Fruit fly (Drosophila melanogaster) whole organism, embryonic: Measurements from ENCODE around the gene Ing5.

Experiments
- BtbVII ChIP-seq: fragments of 200-800 bp; sonication (Bioruptor generic); optimal IDR thresholded peaks from 3 replicates; lab custom pipeline; 2017; ENCODE audit warnings: missing biosample characterization, mild to moderate bottlenecking, missing genetic modification characterization
- CG10543 ChIP-seq: fragments of 200-800 bp; sonication (Bioruptor generic); optimal IDR thresholded peaks from 3 replicates; lab custom pipeline; 2017; ENCODE audit warnings: missing biosample characterization, mild to moderate bottlenecking, missing genetic modification characterization, moderate library complexity
- CG11085 ChIP-seq: fragments of 200-800 bp; sonication (Bioruptor generic); IDR thresholded peaks from 2 replicates; pipeline ENCODE4 v1.3.6; 2022; ENCODE audit warnings: missing biosample characterization, missing genetic modification characterization
- CG12744 ChIP-seq: fragments of 200-800 bp; sonication (Bioruptor generic); optimal IDR thresholded peaks from 2 replicates; lab custom pipeline; 2016; ENCODE audit warnings: missing biosample characterization, missing genetic modification characterization
- CG13624 ChIP-seq: fragments of 200-800 bp; sonication (Bioruptor generic); optimal IDR thresholded peaks from 2 replicates; lab custom pipeline; 2016; ENCODE audit warnings: missing biosample characterization, missing genetic modification characterization
- CG1529 ChIP-seq: fragments of 200-800 bp; sonication (Bioruptor generic); optimal IDR thresholded peaks from 3 replicates; lab custom pipeline; 2018; ENCODE audit warnings: missing biosample characterization, missing genetic modification characterization
- CG15514 ChIP-seq: fragments of 200-800 bp; sonication (Bioruptor generic); optimal IDR thresholded peaks from 3 replicates; lab custom pipeline; 2017; ENCODE audit warnings: missing biosample characterization, missing genetic modification characterization, mild to moderate bottlenecking, moderate library complexity, missing genetic modification reagents
- CG1603 ChIP-seq: fragments of 200-800 bp; sonication (Bioruptor generic); optimal IDR thresholded peaks from 2 replicates; lab custom pipeline; 2019; ENCODE audit warnings: missing biosample characterization, mild to moderate bottlenecking, missing genetic modification characterization, moderate library complexity
- CG16813 ChIP-seq: fragments of 200-800 bp; sonication (Bioruptor generic); IDR thresholded peaks from 3 replicates; pipeline ENCODE4 v1.3.6; 2022; ENCODE audit warnings: missing biosample characterization, missing genetic modification characterization; ENCODE audit not compliant: partially characterized antibody
- CG2678 ChIP-seq: fragments of 200-800 bp; sonication (Bioruptor generic); optimal IDR thresholded peaks from 3 replicates; lab custom pipeline; 2019; ENCODE audit warnings: missing biosample characterization, mild to moderate bottlenecking, missing genetic modification characterization, moderate library complexity
- CG2875 ChIP-seq: fragments of 200-800 bp; sonication (Bioruptor generic); optimal IDR thresholded peaks from 2 replicates; lab custom pipeline; 2017; ENCODE audit warnings: missing biosample characterization, mild to moderate bottlenecking, missing genetic modification characterization, missing genetic modification reagents
- CG32532 ChIP-seq: fragments of 200-800 bp; sonication (Bioruptor generic); IDR thresholded peaks from 2 replicates; pipeline ENCODE4 v1.3.6; 2022; ENCODE audit warnings: missing biosample characterization, missing genetic modification characterization
- CG4404 ChIP-seq: fragments of 200-800 bp; sonication (Bioruptor generic); IDR thresholded peaks from 2 replicates; pipeline ENCODE4 v1.3.6; 2022; ENCODE audit warnings: missing biosample characterization, missing genetic modification characterization
- CG4820 ChIP-seq: fragments of 200-800 bp; sonication (Bioruptor generic); optimal IDR thresholded peaks from 3 replicates; lab custom pipeline; 2016; ENCODE audit warnings: missing biosample characterization, missing genetic modification characterization
- CG7357 ChIP-seq: fragments of 200-800 bp; sonication (Bioruptor generic); IDR thresholded peaks from 3 replicates; pipeline ENCODE4 v1.3.6; 2022; ENCODE audit warnings: missing biosample characterization, missing genetic modification characterization
- CG7745 ChIP-seq: fragments of 200-800 bp; sonication (Bioruptor generic); optimal IDR thresholded peaks from 2 replicates; lab custom pipeline; 2018; ENCODE audit warnings: missing biosample characterization, mild to moderate bottlenecking, missing genetic modification characterization, moderate library complexity
- CG8388 ChIP-seq: fragments of 200-800 bp; sonication (Bioruptor generic); optimal IDR thresholded peaks from 2 replicates; lab custom pipeline; 2019; ENCODE audit warnings: missing biosample characterization, mild to moderate bottlenecking, missing genetic modification characterization, moderate library complexity
- CG9437 ChIP-seq: fragments of 200-800 bp; sonication (Bioruptor generic); optimal IDR thresholded peaks from 2 replicates; lab custom pipeline; 2018; ENCODE audit warnings: missing biosample characterization, mild to moderate bottlenecking, missing genetic modification characterization
- D19B ChIP-seq: fragments of 200-800 bp; sonication (Bioruptor generic); optimal IDR thresholded peaks from 2 replicates; lab custom pipeline; 2017; ENCODE audit warnings: missing biosample characterization, mild to moderate bottlenecking, missing genetic modification characterization
- Dip3 ChIP-seq: fragments of 200-800 bp; sonication (Bioruptor generic); optimal IDR thresholded peaks from 3 replicates; lab custom pipeline; 2016; ENCODE audit warnings: missing biosample characterization, missing genetic modification characterization
- Hand ChIP-seq: fragments of 200-800 bp; sonication (Bioruptor generic); optimal IDR thresholded peaks from 2 replicates; lab custom pipeline; 2017; ENCODE audit warnings: mild to moderate bottlenecking, missing biosample characterization, missing genetic modification reagents, missing genetic modification characterization
- HmgD ChIP-seq: fragments of 200-800 bp; sonication (Bioruptor generic); optimal IDR thresholded peaks from 3 replicates; lab custom pipeline; 2016; ENCODE audit warnings: missing biosample characterization, missing genetic modification characterization
- Hr3 ChIP-seq: fragments of 200-800 bp; sonication (Bioruptor generic); optimal IDR thresholded peaks from 3 replicates; lab custom pipeline; 2016; ENCODE audit warnings: missing biosample characterization, missing genetic modification characterization
- Kr ChIP-seq: fragments of 200-800 bp; sonication (Bioruptor generic); optimal IDR thresholded peaks from 2 replicates; lab custom pipeline; 2017; ENCODE audit warnings: missing biosample characterization, mild to moderate bottlenecking, missing genetic modification characterization
- Mes4 ChIP-seq: fragments of 200-800 bp; sonication (Bioruptor generic); optimal IDR thresholded peaks from 2 replicates; lab custom pipeline; 2016; ENCODE audit warnings: missing biosample characterization, missing genetic modification characterization
- Opbp ChIP-seq: fragments of 200-800 bp; sonication (Bioruptor generic); IDR thresholded peaks from 3 replicates; pipeline ENCODE4 v1.3.6; 2022; ENCODE audit warnings: missing biosample characterization, missing genetic modification characterization; ENCODE audit not compliant: partially characterized antibody
- Side ChIP-seq: fragments of 200-800 bp; sonication (Bioruptor generic); optimal IDR thresholded peaks from 2 replicates; lab custom pipeline; 2016; ENCODE audit warnings: missing biosample characterization, missing genetic modification characterization
- Xrp1 ChIP-seq: fragments of 200-800 bp; sonication (Bioruptor generic); IDR thresholded peaks from 2 replicates; pipeline ENCODE4 v1.3.6; 2022; ENCODE audit warnings: missing biosample characterization, missing genetic modification characterization
- YL-1 ChIP-seq: fragments of 200-800 bp; sonication (Bioruptor generic); optimal IDR thresholded peaks from 3 replicates; lab custom pipeline; 2017; ENCODE audit warnings: missing biosample characterization, mild to moderate bottlenecking, missing genetic modification characterization
- ab ChIP-seq: fragments of 200-800 bp; sonication (Bioruptor generic); optimal IDR thresholded peaks from 2 replicates; lab custom pipeline; 2016; ENCODE audit warnings: missing biosample characterization, missing genetic modification characterization
- ac ChIP-seq: fragments of 200-800 bp; sonication (Bioruptor generic); optimal IDR thresholded peaks from 3 replicates; lab custom pipeline; 2017; ENCODE audit warnings: missing biosample characterization, mild to moderate bottlenecking, missing genetic modification characterization
- az2 ChIP-seq: fragments of 200-800 bp; sonication (Bioruptor generic); optimal IDR thresholded peaks from 3 replicates; lab custom pipeline; 2016; ENCODE audit warnings: missing biosample characterization, missing genetic modification characterization
- crol ChIP-seq: fragments of 200-800 bp; sonication (Bioruptor generic); IDR thresholded peaks from 2 replicates; pipeline ENCODE4 v1.3.6; 2022; ENCODE audit warnings: missing biosample characterization, missing genetic modification characterization
- dati ChIP-seq: fragments of 200-800 bp; sonication (Bioruptor generic); IDR thresholded peaks from 2 replicates; pipeline ENCODE4 v1.3.6; 2022; ENCODE audit warnings: missing biosample characterization, missing genetic modification characterization
- dm ChIP-seq: fragments of 200-800 bp; sonication (Bioruptor generic); optimal IDR thresholded peaks from 3 replicates; lab custom pipeline; 2016; ENCODE audit warnings: missing biosample characterization, missing genetic modification characterization
- eyg ChIP-seq: fragments of 200-800 bp; sonication (Bioruptor generic); optimal IDR thresholded peaks from 3 replicates; lab custom pipeline; 2016; ENCODE audit warnings: missing biosample characterization, missing genetic modification characterization
- fd102C ChIP-seq: fragments of 200-800 bp; sonication (Bioruptor generic); optimal IDR thresholded peaks from 2 replicates; lab custom pipeline; 2018; ENCODE audit warnings: missing biosample characterization, mild to moderate bottlenecking, missing genetic modification characterization, moderate library complexity
- ind ChIP-seq: fragments of 200-800 bp; sonication (Bioruptor generic); optimal IDR thresholded peaks from 3 replicates; lab custom pipeline; 2016; ENCODE audit warnings: missing biosample characterization, missing genetic modification characterization
- nerfin-2 ChIP-seq: fragments of 200-800 bp; sonication (Bioruptor generic); IDR thresholded peaks from 2 replicates; pipeline ENCODE4 v1.3.6; 2022; ENCODE audit warnings: missing biosample characterization, missing genetic modification characterization; ENCODE audit not compliant: partially characterized antibody
- peb ChIP-seq: fragments of 200-800 bp; sonication (Bioruptor generic); IDR thresholded peaks from 2 replicates; pipeline ENCODE4 v1.3.6; 2022; ENCODE audit warnings: missing biosample characterization, missing genetic modification characterization
- slbo ChIP-seq: fragments of 200-800 bp; sonication (Bioruptor generic); IDR thresholded peaks from 2 replicates; pipeline ENCODE4 v1.3.6; 2022; ENCODE audit warnings: missing biosample characterization, missing genetic modification characterization
- slou ChIP-seq: fragments of 200-800 bp; sonication (Bioruptor generic); optimal IDR thresholded peaks from 3 replicates; lab custom pipeline; 2016; ENCODE audit warnings: missing biosample characterization, missing genetic modification characterization
- tap ChIP-seq: fragments of 200-800 bp; optimal IDR thresholded peaks from 3 replicates; lab custom pipeline; 2019; ENCODE audit warnings: missing biosample characterization, mild to moderate bottlenecking, missing genetic modification characterization, moderate library complexity
- tgo ChIP-seq: fragments of 200-800 bp; sonication (Bioruptor generic); IDR thresholded peaks from 3 replicates; pipeline ENCODE4 v1.3.6; 2022; ENCODE audit warnings: missing biosample characterization, missing genetic modification characterization
- ttk ChIP-seq: fragments of 200-800 bp; sonication (Bioruptor generic); IDR thresholded peaks from 2 replicates; pipeline ENCODE4 v2.1.2; 2022; ENCODE audit warnings: missing biosample characterization, missing genetic modification characterization
- tup ChIP-seq: fragments of 200-800 bp; sonication (Bioruptor generic); optimal IDR thresholded peaks from 2 replicates; lab custom pipeline; 2016; ENCODE audit warnings: missing biosample characterization, mild to moderate bottlenecking, missing genetic modification characterization, moderate library complexity
- wdn ChIP-seq: fragments of 200-800 bp; sonication (Bioruptor generic); IDR thresholded peaks from 2 replicates; pipeline ENCODE4 v1.3.6; 2022; ENCODE audit warnings: missing biosample characterization, missing genetic modification characterization
- wek ChIP-seq: fragments of 200-800 bp; sonication (Bioruptor generic); optimal IDR thresholded peaks from 3 replicates; lab custom pipeline; 2018; ENCODE audit warnings: missing biosample characterization, mild to moderate bottlenecking, missing genetic modification characterization, moderate library complexity
- zen2 ChIP-seq: fragments of 200-800 bp; sonication (Bioruptor generic); IDR thresholded peaks from 3 replicates; pipeline ENCODE4 v1.3.6; 2022; ENCODE audit warnings: missing biosample characterization, missing genetic modification characterization; ENCODE audit not compliant: partially characterized antibody

The Ing5 gene

dm6 chr2L:13373435-13374242 lies 13.5 kb downstream of the Ing5 start, which contains the start of the genes Bdp1 and CG6565 (continued):
- TF ChIP-seq slbo (GFP tag; lab: Robert Waterston, UW) (peak; percentile 98), CG4820 (GFP tag; lab: Kevin White, UChicago) (peak; percentile 97), tup (GFP tag; lab: Kevin White, UChicago) (peak; percentile 94), BtbVII (peak; percentile 93), tap (tag; lab: Kevin White, UChicago) (peak; percentile 75), CG7357 (GFP tag; lab: Robert Waterston, UW) (peak; percentile 91), CG1603 (tag; lab: Kevin White, UChicago) (peak; percentile 67), CG16813 (GFP tag; lab: Robert Waterston, UW) (0 out of 3 replicates have a peak, but pooled peaks have one; percentile 35), ac (peak; percentile 84), wdn (GFP tag; lab: Robert Waterston, UW) (peak; percentile 86), dati (GFP tag; lab: Robert Waterston, UW) (peak; percentile 60), ab (GFP tag; lab: Kevin White, UChicago) (peak; percentile 97), CG32532 (GFP tag; lab: Robert Waterston, UW) (peak; percentile 95), CG11085 (GFP tag; lab: Robert Waterston, UW) (peak; percentile 93), ttk (peak; percentile 91), Xrp1 (GFP tag; lab: Robert Waterston, UW) (peak; percentile 96), az2 (GFP tag; lab: Kevin White, UChicago) (peak; percentile 98), Opbp (GFP tag; lab: Robert Waterston, UW) (no peak), CG15514 (GFP tag; lab: Kevin White, UChicago) (peak; percentile 89), CG8388 (GFP tag; lab: Kevin White, UChicago) (peak; percentile 94), D19B (peak; percentile 92), Side (peak; percentile 98), CG2678 (tag; lab: Kevin White, UChicago) (peak; percentile 97), YL-1 (GFP tag; lab: Kevin White, UChicago) (peak; percentile 94), peb (GFP tag; lab: Robert Waterston, UW) (peak; percentile 89), eyg (peak; percentile 95), Hr3 (GFP tag; lab: Kevin White, UChicago) (peak; percentile 99), slou (GFP tag; lab: Kevin White, UChicago) (peak; percentile 98), CG2875 (GFP tag; lab: Kevin White, UChicago) (peak; percentile 93), Dip3 (peak; percentile 99), CG12744 (GFP tag; lab: Kevin White, UChicago) (peak; percentile 98), nerfin-2 (GFP tag; lab: Robert Waterston, UW) (no peak), CG4404 (GFP tag; lab: Robert Waterston, UW) (peak; percentile 98), tgo (GFP tag; lab: Robert Waterston, UW) (peak; percentile 97), dm (GFP tag; lab: Kevin White, UChicago) (peak; percentile 99), Hand (peak; percentile 80), CG9437 (GFP tag; lab: Kevin White, UChicago) (peak; percentile 94), ind (GFP tag; lab: Kevin White, UChicago) (peak; percentile 98), crol (GFP tag; lab: Robert Waterston, UW) (peak; percentile 94), Kr (GFP tag; lab: Kevin White, UChicago) (no peak), CG7745 (no peak), CG10543 (GFP tag; lab: Kevin White, UChicago) (peak; percentile 98), fd102C (GFP tag; lab: Kevin White, UChicago) (peak; percentile 80), Mes4 (GFP tag; lab: Kevin White, UChicago) (peak; percentile 97), HmgD (GFP tag; lab: Kevin White, UChicago) (peak; percentile 97), CG13624 (GFP tag; lab: Kevin White, UChicago) (peak; percentile 99), zen2 (GFP tag; lab: Robert Waterston, UW) (no peak), CG1529 (GFP tag; lab: Kevin White, UChicago) (peak; percentile 95), wek (peak; percentile 68)
